Worm (Caenorhabditis elegans) whole organism, L4 larva: ENCODE measurements around the gene srh-181.

ENCODE experiments used
- F10B5.3 ChIP-seq: sonication (generic microtip); optimal IDR thresholded peaks from 2 replicates; lab custom pipeline; 2016; ENCODE audit warnings: mild to moderate bottlenecking, missing genetic modification characterization, missing compliant biosample characterization
- F26F4.8 ChIP-seq: fragments of 200-800 bp; sonication (Bioruptor generic); conservative IDR thresholded peaks from 2 replicates; pipeline ENCODE4 v1.3.6; 2022; ENCODE audit warnings: missing genetic modification characterization, missing compliant biosample characterization
- F37D6.2 ChIP-seq: sonication (generic microtip); optimal IDR thresholded peaks from 2 replicates; lab custom pipeline; 2016; ENCODE audit warnings: mild to moderate bottlenecking, missing genetic modification characterization, missing compliant biosample characterization
- F49E8.2 ChIP-seq: sonication (generic microtip); optimal IDR thresholded peaks from 2 replicates; lab custom pipeline; 2016; ENCODE audit warnings: missing compliant biosample characterization, mild to moderate bottlenecking, missing genetic modification characterization, borderline replicate concordance
- R02D3.7 ChIP-seq: fragments of 150-350 bp; sonication (generic microtip); optimal IDR thresholded peaks from 3 replicates; lab custom pipeline; 2014; ENCODE audit warnings: missing biosample characterization, missing genetic modification characterization
- T20F7.1 ChIP-seq: fragments of 200-800 bp; sonication (Bioruptor generic); optimal IDR thresholded peaks from 2 replicates; lab custom pipeline; 2018; ENCODE audit warnings: mild to moderate bottlenecking, missing genetic modification characterization, missing compliant biosample characterization
- T26A8.4 ChIP-seq: fragments of 200-800 bp; sonication (Bioruptor generic); IDR thresholded peaks from 2 replicates; pipeline ENCODE4 v1.3.6; 2022; ENCODE audit warnings: missing genetic modification characterization, missing compliant biosample characterization
- Y105C5A.15 ChIP-seq: fragments of 200-800 bp; sonication (Bioruptor generic); IDR thresholded peaks from 2 replicates; pipeline ENCODE4 v1.3.6; 2022; ENCODE audit warnings: missing genetic modification characterization, missing compliant biosample characterization
- Y5F2A.4 ChIP-seq: fragments of 200-800 bp; sonication (Bioruptor generic); optimal IDR thresholded peaks from 2 replicates; lab custom pipeline; 2018; ENCODE audit warnings: mild to moderate bottlenecking, missing genetic modification characterization, missing compliant biosample characterization
- Y75B8A.6 ChIP-seq: fragments of 200-800 bp; sonication (Bioruptor generic); IDR thresholded peaks from 2 replicates; pipeline ENCODE4 v1.3.6; 2022; ENCODE audit warnings: missing genetic modification reagents, missing genetic modification characterization, missing compliant biosample characterization
- ZK337.2 ChIP-seq: fragments of 200-800 bp; sonication (Bioruptor generic); IDR thresholded peaks from 2 replicates; pipeline ENCODE4 v1.3.6; 2022; ENCODE audit warnings: missing genetic modification reagents, missing genetic modification characterization, missing compliant biosample characterization
- ZK546.5 ChIP-seq, 2 experiments: sonication (generic microtip); optimal IDR thresholded peaks; 2 replicates each; lab custom pipeline; 2017; ENCODE audit warnings: missing biosample characterization in 2 of 2, missing genetic modification characterization in 2 of 2
- aha-1 ChIP-seq: fragments of 150-350 bp; peaks from one replicate; lab custom pipeline; 2014; ENCODE audit warnings: missing biosample characterization, missing genetic modification characterization
- ama-1 ChIP-seq: fragments of 150-350 bp; optimal IDR thresholded peaks from 2 replicates; lab custom pipeline; 2014; ENCODE audit warnings: inconsistent platforms, mixed read lengths
- ceh-20 ChIP-seq: fragments of 200-800 bp; sonication (Bioruptor generic); IDR thresholded peaks from 2 replicates; pipeline ENCODE4 v1.3.6; 2022; ENCODE audit warnings: missing genetic modification reagents, missing genetic modification characterization, missing compliant biosample characterization
- ceh-28 ChIP-seq: fragments of 150-350 bp; optimal IDR thresholded peaks from 2 replicates; lab custom pipeline; 2014; ENCODE audit warnings: missing biosample characterization, missing genetic modification reagents, missing genetic modification characterization
- ceh-32 ChIP-seq: sonication (generic microtip); optimal IDR thresholded peaks from 2 replicates; lab custom pipeline; 2016; ENCODE audit warnings: mild to moderate bottlenecking, missing genetic modification characterization, missing compliant biosample characterization; ENCODE audit not compliant: poor library complexity
- ceh-44 ChIP-seq: fragments of 200-800 bp; sonication (Bioruptor generic); IDR thresholded peaks from 2 replicates; pipeline ENCODE4 v1.3.6; 2022; ENCODE audit warnings: missing genetic modification reagents, missing genetic modification characterization, missing compliant biosample characterization
- cey-2 ChIP-seq: sonication (generic microtip); optimal IDR thresholded peaks from 3 replicates; lab custom pipeline; 2017; ENCODE audit warnings: missing genetic modification characterization, mild to moderate bottlenecking, missing compliant biosample characterization, antibody characterized with exemption, borderline replicate concordance; ENCODE audit not compliant: insufficient read depth
- daf-19 ChIP-seq: fragments of 200-800 bp; sonication (Bioruptor generic); conservative IDR thresholded peaks from 2 replicates; pipeline ENCODE4 v1.3.6; 2022; ENCODE audit warnings: missing genetic modification characterization, missing compliant biosample characterization
- dve-1 ChIP-seq: sonication (generic microtip); optimal IDR thresholded peaks from 2 replicates; lab custom pipeline; 2017; ENCODE audit warnings: antibody characterized with exemption, mild to moderate bottlenecking, missing genetic modification characterization, missing compliant biosample characterization; ENCODE audit not compliant: insufficient read depth
- fkh-10 ChIP-seq: fragments of 150-350 bp; optimal IDR thresholded peaks from 2 replicates; lab custom pipeline; 2014; ENCODE audit warnings: missing biosample characterization, missing genetic modification reagents, missing genetic modification characterization
- gei-8 ChIP-seq: fragments of 200-800 bp; sonication (Bioruptor generic); optimal IDR thresholded peaks from 2 replicates; lab custom pipeline; 2018; ENCODE audit warnings: mild to moderate bottlenecking, missing genetic modification characterization, missing compliant biosample characterization
- hlh-30 ChIP-seq: sonication (generic microtip); optimal IDR thresholded peaks from 2 replicates; lab custom pipeline; 2017; ENCODE audit warnings: antibody characterized with exemption, mild to moderate bottlenecking, missing genetic modification characterization, missing compliant biosample characterization; ENCODE audit not compliant: insufficient read depth
- hmg-1.1 ChIP-seq: fragments of 200-800 bp; sonication (Bioruptor generic); IDR thresholded peaks from 2 replicates; pipeline ENCODE4 v1.3.6; 2022; ENCODE audit warnings: missing genetic modification reagents, missing genetic modification characterization, missing compliant biosample characterization
- jun-1 ChIP-seq: fragments of 150-350 bp; optimal IDR thresholded peaks from 2 replicates; lab custom pipeline; 2014; ENCODE audit warnings: missing biosample characterization, missing genetic modification reagents, missing genetic modification characterization
- lim-7 ChIP-seq: fragments of 200-800 bp; sonication (Bioruptor generic); IDR thresholded peaks from 2 replicates; pipeline ENCODE4 v1.3.6; 2022; ENCODE audit warnings: missing genetic modification characterization, missing compliant biosample characterization
- lsy-2 ChIP-seq, 2 experiments: fragments of 150-350 bp in 1 of 2; sonication (generic microtip) in 1 of 2; optimal IDR thresholded peaks; 2 replicates each; lab custom pipeline; 2014 to 2017; ENCODE audit warnings: missing biosample characterization in 2 of 2, missing genetic modification characterization in 2 of 2
- madf-5 ChIP-seq, 2 experiments: fragments of 200-800 bp; sonication (Bioruptor generic); IDR thresholded peaks; 2 replicates each; pipeline ENCODE4 v1.3.6; 2022; ENCODE audit warnings: missing compliant biosample characterization in 2 of 2, missing genetic modification characterization in 2 of 2
- madf-9 ChIP-seq: fragments of 200-800 bp; sonication (Bioruptor generic); conservative IDR thresholded peaks from 2 replicates; pipeline ENCODE4 v1.3.6; 2022; ENCODE audit warnings: missing genetic modification reagents, missing genetic modification characterization, missing compliant biosample characterization
- mep-1 ChIP-seq: fragments of 150-350 bp; sonication (generic microtip); optimal IDR thresholded peaks from 3 replicates; lab custom pipeline; 2014; ENCODE audit warnings: missing biosample characterization, missing genetic modification characterization
- mxl-3 ChIP-seq: fragments of 200-800 bp; sonication (Bioruptor generic); optimal IDR thresholded peaks from 2 replicates; lab custom pipeline; 2018; ENCODE audit warnings: mild to moderate bottlenecking, missing genetic modification characterization, missing compliant biosample characterization
- nhr-10 ChIP-seq: fragments of 150-350 bp; optimal IDR thresholded peaks from 2 replicates; lab custom pipeline; 2014; ENCODE audit warnings: missing biosample characterization, missing genetic modification characterization
- nhr-11 ChIP-seq: fragments of 150-350 bp; optimal IDR thresholded peaks from 2 replicates; lab custom pipeline; 2014; ENCODE audit warnings: missing biosample characterization, missing genetic modification characterization
- nhr-237 ChIP-seq: sonication (generic microtip); optimal IDR thresholded peaks from 2 replicates; lab custom pipeline; 2017; ENCODE audit warnings: missing biosample characterization, missing genetic modification characterization
- nhr-28 ChIP-seq: fragments of 150-350 bp; optimal IDR thresholded peaks from 2 replicates; lab custom pipeline; 2014; ENCODE audit warnings: missing biosample characterization, missing genetic modification characterization
- rbr-2 ChIP-seq: sonication (generic microtip); optimal IDR thresholded peaks from 2 replicates; lab custom pipeline; 2016; ENCODE audit warnings: missing genotype, missing genetic modification characterization, missing compliant biosample characterization
- sdz-12 ChIP-seq: fragments of 200-800 bp; sonication (Bioruptor generic); optimal IDR thresholded peaks from 2 replicates; lab custom pipeline; 2018; ENCODE audit warnings: mild to moderate bottlenecking, missing genetic modification characterization, missing compliant biosample characterization
- set-16 ChIP-seq: fragments of 200-800 bp; sonication (Bioruptor generic); IDR thresholded peaks from 2 replicates; pipeline ENCODE4 v1.3.6; 2022; ENCODE audit warnings: missing genetic modification reagents, missing genetic modification characterization, missing compliant biosample characterization
- skn-1 ChIP-seq: fragments of 150-350 bp; optimal IDR thresholded peaks from 2 replicates; lab custom pipeline; 2014; ENCODE audit warnings: missing biosample characterization, missing genetic modification characterization
- spr-1 ChIP-seq: sonication (generic microtip); optimal IDR thresholded peaks from 2 replicates; lab custom pipeline; 2016; ENCODE audit warnings: mild to moderate bottlenecking, missing genetic modification characterization, missing compliant biosample characterization
- spr-3 ChIP-seq: fragments of 200-800 bp; sonication (Bioruptor generic); optimal IDR thresholded peaks from 2 replicates; lab custom pipeline; 2018; ENCODE audit warnings: mild to moderate bottlenecking, missing genetic modification characterization, missing compliant biosample characterization
- unc-130 ChIP-seq: sonication (generic microtip); optimal IDR thresholded peaks from 2 replicates; lab custom pipeline; 2016; ENCODE audit warnings: missing genetic modification reagents, missing genetic modification characterization, missing compliant biosample characterization
- zag-1 ChIP-seq: fragments of 150-350 bp; optimal IDR thresholded peaks from 2 replicates; lab custom pipeline; 2014; ENCODE audit warnings: missing biosample characterization, missing genetic modification characterization
- zfp-3 ChIP-seq: fragments of 200-800 bp; sonication (Bioruptor generic); conservative IDR thresholded peaks from 2 replicates; pipeline ENCODE4 v1.3.6; 2022; ENCODE audit warnings: missing genetic modification reagents, missing genetic modification characterization, missing compliant biosample characterization

srh-181 gene

ce11 chrV:18476090-18476489, 1.8 kb downstream of the srh-181 start, which contains the start of gene srh-179:
Gene srh-179 (plus strand): TSS chrV:18476390.
- no peak for TF ChIP-seq T20F7.1 (GFP tag; lab: Kevin White, UChicago)
- no peak for TF ChIP-seq zag-1 (tag; lab: Kevin White, UChicago)
- no peak for TF ChIP-seq mxl-3
- TF ChIP-seq ceh-20 (GFP tag; lab: Robert Waterston, UW), result no peak
- no peak for TF ChIP-seq aha-1 (tag; lab: Kevin White, UChicago)
- no peak for TF ChIP-seq gei-8 (GFP tag; lab: Kevin White, UChicago)
- TF ChIP-seq zfp-3 (GFP tag; lab: Robert Waterston, UW), result no peak
- no peak for TF ChIP-seq dve-1 (tag; lab: Kevin White, UChicago)
- TF ChIP-seq Y105C5A.15 (GFP tag; lab: Robert Waterston, UW), result no peak
- TF ChIP-seq set-16, result no peak
- TF ChIP-seq fkh-10 (GFP tag; lab: Kevin White, UChicago), result no peak
- TF ChIP-seq ceh-32 (tag; lab: Kevin White, UChicago), result no peak
- TF ChIP-seq F26F4.8 (GFP tag; lab: Robert Waterston, UW), result no peak
- TF ChIP-seq cey-2 (tag; lab: Kevin White, UChicago), result no peak
- no peak for TF ChIP-seq ZK337.2 (GFP tag; lab: Robert Waterston, UW)
- TF ChIP-seq ama-1 (lab: Kevin White, UChicago), result no peak
- TF ChIP-seq T26A8.4, result no peak

- TF ChIP-seq daf-19 (GFP tag; lab: Robert Waterston, UW), result no peak
- no peak for TF ChIP-seq Y75B8A.6 (GFP tag; lab: Robert Waterston, UW)
- no peak for TF ChIP-seq ceh-44 (GFP tag; lab: Robert Waterston, UW)
- TF ChIP-seq nhr-237 (tag; lab: Kevin White, UChicago), result no peak
- TF ChIP-seq unc-130 (GFP tag; lab: Kevin White, UChicago), result no peak
- no peak for TF ChIP-seq nhr-10 (tag; lab: Kevin White, UChicago)
- TF ChIP-seq F10B5.3 (tag; lab: Kevin White, UChicago), result no peak
- no peak for TF ChIP-seq nhr-11
- TF ChIP-seq jun-1 (tag; lab: Kevin White, UChicago), result no peak
- TF ChIP-seq ZK546.5 (tag; optimal IDR thresholded peaks at IDR 0.05; lab: Kevin White, UChicago), result no peak
- no peak for TF ChIP-seq cey-2 (tag; lab: Kevin White, UChicago)
- TF ChIP-seq spr-3 (GFP tag; lab: Kevin White, UChicago), result no peak
- no peak for TF ChIP-seq ceh-32 (tag; lab: Kevin White, UChicago)
Observed at ce11 chrV:18480231-18480630, 5.9 kb downstream of the srh-181 start, which contains the start of gene srh-178. Gene srh-178 (minus strand): TSS chrV:18480331.

- TF ChIP-seq sdz-12 (GFP tag; lab: Kevin White, UChicago), result no peak
- no peak for TF ChIP-seq F26F4.8 (GFP tag; lab: Robert Waterston, UW)
- TF ChIP-seq spr-3 (GFP tag; lab: Kevin White, UChicago), result no peak
- TF ChIP-seq lim-7 (GFP tag; lab: Robert Waterston, UW), result no peak
- TF ChIP-seq set-16, result no peak
- no peak for TF ChIP-seq Y105C5A.15 (GFP tag; lab: Robert Waterston, UW)
- TF ChIP-seq R02D3.7 (tag; lab: Kevin White, UChicago), result no peak
- TF ChIP-seq nhr-28, result no peak
- TF ChIP-seq Y5F2A.4 (GFP tag; lab: Kevin White, UChicago), result no peak
- no peak for TF ChIP-seq F49E8.2 (tag; lab: Kevin White, UChicago)
Observed at ce11 chrV:18487158-18487557, 12.8 kb downstream of the srh-181 start, which contains the start of gene Y51A2D.18. Gene Y51A2D.18 (minus strand): TSS chrV:18487258.

- peak; percentile 60 for TF ChIP-seq mep-1 (tag; lab: Kevin White, UChicago)
- TF ChIP-seq spr-1 (tag; lab: Kevin White, UChicago), result no peak
- peak; percentile 13 for TF ChIP-seq F37D6.2 (tag; lab: Kevin White, UChicago)
- peak; percentile 28 for TF ChIP-seq rbr-2 (tag; lab: Kevin White, UChicago)
- peak in 1 of 2 experiments; percentile 40 for TF ChIP-seq lsy-2 (tag; optimal IDR thresholded peaks at IDR 0.05; lab: Kevin White, UChicago)
- no peak for TF ChIP-seq skn-1 (tag; lab: Kevin White, UChicago)
- TF ChIP-seq madf-9 (GFP tag; lab: Robert Waterston, UW), result 0 out of 2 replicates have a peak, but pooled peaks have one; percentile 41
- TF ChIP-seq ama-1 (lab: Kevin White, UChicago), result no peak
- TF ChIP-seq madf-5 (GFP tag; IDR thresholded peaks at IDR 0.05; lab: Robert Waterston, UW), result no peak
- peak; percentile 52 for TF ChIP-seq hlh-30 (tag; lab: Kevin White, UChicago)
- peak; percentile 66 for TF ChIP-seq hmg-1.1 (GFP tag; lab: Robert Waterston, UW)
- TF ChIP-seq ceh-28 (tag; lab: Kevin White, UChicago), result peak; percentile 16
- TF ChIP-seq set-16, result peak; percentile 90
Observed at ce11 chrV:18490284-18490832, 16.0 kb downstream of the srh-181 start.
